Worm (Caenorhabditis elegans): ENCODE measurements around the gene lec-3.

The lec-3 gene

DNA sequence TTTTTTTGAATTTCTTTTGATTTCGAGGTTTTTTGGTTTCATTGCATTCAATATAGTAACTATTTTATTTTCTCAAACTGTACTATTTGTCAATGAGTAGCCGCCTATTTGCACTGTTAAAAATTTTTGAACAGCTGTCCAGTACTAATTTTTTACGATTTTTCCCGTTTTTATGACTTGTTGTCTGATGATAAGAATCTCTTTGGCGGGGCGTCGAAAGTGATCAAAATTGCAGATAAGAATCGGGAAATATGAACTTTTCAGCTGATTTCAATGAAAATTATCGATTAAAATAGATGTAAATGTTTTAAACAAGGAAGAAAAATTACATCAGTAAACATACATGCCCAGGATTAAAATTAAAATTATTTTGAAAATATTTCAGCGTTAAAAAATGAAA lies 16.7 kb upstream of the lec-3 start (continued):
- TF ChIP-seq dve-1 (tag; optimal IDR thresholded peaks at IDR 0.05; ENCODE audit: insufficient read depth) (peak; percentile 65), R02D3.7 (tag; optimal IDR thresholded peaks at IDR 0.05) (no peak), lir-3 (tag; optimal IDR thresholded peaks at IDR 0.05) (no peak), zip-11 (GFP tag; IDR thresholded peaks at IDR 0.05) (no peak), ZK337.2 (GFP tag; IDR thresholded peaks at IDR 0.05) (no peak), dpl-1 (GFP tag; optimal IDR thresholded peaks at IDR 0.05) (no peak), nhr-48 (tag; optimal IDR thresholded peaks at IDR 0.05) (peak; percentile 29), hlh-11 (tag; optimal IDR thresholded peaks at IDR 0.05) (peak; percentile 90), php-3 (GFP tag; IDR thresholded peaks at IDR 0.05) (peak; percentile 95), aly-2 (tag; optimal IDR thresholded peaks at IDR 0.05) (no peak), nhr-76 (tag; optimal IDR thresholded peaks at IDR 0.05) (no peak), nhr-102 (tag; optimal IDR thresholded peaks at IDR 0.05) (peak; percentile 8), dmd-6 (GFP tag; IDR thresholded peaks at IDR 0.05) (peak; percentile 86)

DNA sequence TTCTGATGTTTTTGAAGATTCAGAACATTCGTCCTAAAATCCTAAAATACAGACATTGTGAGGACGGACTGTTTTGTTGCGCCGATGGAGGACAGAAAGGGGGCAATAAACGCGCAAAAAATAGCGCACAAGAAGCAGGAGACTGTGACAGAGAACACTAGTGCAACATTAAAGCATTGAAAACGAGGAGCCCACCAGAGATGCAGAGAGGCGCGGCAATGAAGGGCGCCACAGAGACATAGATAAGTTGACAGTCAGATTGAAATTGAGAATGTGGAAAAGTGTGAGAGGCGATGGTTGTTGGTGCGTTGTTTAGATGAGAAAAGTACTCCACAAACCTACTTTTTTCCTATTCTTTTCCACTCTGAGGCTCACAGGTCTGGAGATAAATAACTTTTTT lies 15.9 kb upstream of the lec-3 start, which contains the start of gene aakg-5:
TSS of gene aakg-5 (minus strand) at position 159 of the 400 bp plus-strand sequence.
- TF ChIP-seq unc-62 (GFP tag; optimal IDR thresholded peaks at IDR 0.05 in 1 of 2) (peak in 1 of 2 experiments; percentile 93), unc-62 (tag; optimal IDR thresholded peaks at IDR 0.05) (no peak), nhr-48 (tag; optimal IDR thresholded peaks at IDR 0.05) (peak; percentile 84), snpc-4 (tag; optimal IDR thresholded peaks at IDR 0.05) (no peak), hif-1 (tag; optimal IDR thresholded peaks at IDR 0.05) (peak in 1 of 2 experiments; percentile 33), madf-9 (GFP tag; conservative IDR thresholded peaks at IDR 0.05) (no peak), dmd-6 (GFP tag; IDR thresholded peaks at IDR 0.05) (peak; percentile 91), ceh-44 (GFP tag; IDR thresholded peaks at IDR 0.05) (no peak), pha-4 (GFP tag; IDR thresholded peaks at IDR 0.05) (peak; percentile 76), pha-4 (tag; optimal IDR thresholded peaks at IDR 0.05) (peak; percentile 80), hlh-30 (tag; optimal IDR thresholded peaks at IDR 0.05; ENCODE audit: insufficient read depth) (peak; percentile 70), zip-11 (GFP tag; IDR thresholded peaks at IDR 0.05) (no peak), php-3 (GFP tag; IDR thresholded peaks at IDR 0.05) (peak; percentile 84), jun-1 (tag; optimal IDR thresholded peaks at IDR 0.05) (no peak), spr-1 (tag; optimal IDR thresholded peaks at IDR 0.05) (peak; percentile 19), dmd-8 (GFP tag; IDR thresholded peaks at IDR 0.05) (no peak), ctbp-1 (GFP tag; IDR thresholded peaks at IDR 0.05) (peak; percentile 63), mes-2 (tag; optimal IDR thresholded peaks at IDR 0.05; ENCODE audit: poor library complexity, severe bottlenecking) (peak; percentile 77), tra-1 (GFP tag; IDR thresholded peaks at IDR 0.05) (peak; percentile 51; the same call in 1 of the 2 replicates), lin-39 (tag; optimal IDR thresholded peaks at IDR 0.05) (no peak), dpl-1 (GFP tag; optimal IDR thresholded peaks at IDR 0.05) (peak; percentile 63), dve-1 (tag; optimal IDR thresholded peaks at IDR 0.05; ENCODE audit: insufficient read depth) (peak; percentile 93), nhr-10 (tag; optimal IDR thresholded peaks at IDR 0.05) (peak; percentile 34), lir-3 (tag; optimal IDR thresholded peaks at IDR 0.05) (no peak), mxl-3 (GFP tag; optimal IDR thresholded peaks at IDR 0.05) (peak; percentile 55), nhr-11 (tag; optimal IDR thresholded peaks at IDR 0.05) (peak; percentile 96), mep-1 (tag; optimal IDR thresholded peaks at IDR 0.05) (peak; percentile 73), nhr-41 (GFP tag; IDR thresholded peaks at IDR 0.05) (0 out of 2 replicates have a peak, but pooled peaks have one; percentile 28), nhr-237 (tag; optimal IDR thresholded peaks at IDR 0.05) (no peak), pqm-1 (tag; optimal IDR thresholded peaks at IDR 0.05) (peak; percentile 32), lsy-2 (tag; optimal IDR thresholded peaks at IDR 0.05) (peak; percentile 25 to 82), nhr-77 (tag; optimal IDR thresholded peaks at IDR 0.05) (peak; percentile 29), hlh-11 (tag; optimal IDR thresholded peaks at IDR 0.05) (peak; percentile 95), madf-5 (GFP tag; IDR thresholded peaks at IDR 0.05) (0 out of 4 replicates have a peak, but pooled peaks of 1 of the 2 experiments have one; percentile 9), T26A8.4 (GFP tag; IDR thresholded peaks at IDR 0.05) (peak; percentile 55), ceh-28 (tag; optimal IDR thresholded peaks at IDR 0.05) (no peak), fos-1 (tag; optimal IDR thresholded peaks at IDR 0.05) (no peak), nhr-28 (tag; optimal IDR thresholded peaks at IDR 0.05) (peak; percentile 86), zfp-2 (tag; optimal IDR thresholded peaks at IDR 0.05) (no peak), D1046.2 (GFP tag; IDR thresholded peaks at IDR 0.05) (no peak), aha-1 (tag) (peak; percentile 99), ceh-20 (GFP tag; IDR thresholded peaks at IDR 0.05) (peak; percentile 48; the same call in 1 of the 2 replicates), saeg-2 (GFP tag; IDR thresholded peaks at IDR 0.05) (no peak), daf-19 (GFP tag; conservative IDR thresholded peaks at IDR 0.05) (no peak)
